Fruit fly (Drosophila melanogaster): ENCODE measurements around the gene CG46281.

Gene CG46281

dm6 chr3R:13078263-13078662 lies 48.2 kb upstream of the CG46281 start (continued):
- peak; percentile 73 for TF ChIP-seq vvl (GFP tag; IDR thresholded peaks at IDR 0.05)
- peak; percentile 22; the same call in 1 of the 2 replicates for TF ChIP-seq bbx (GFP tag; IDR thresholded peaks at IDR 0.05; ENCODE audit: partially characterized antibody)
- no peak for TF ChIP-seq Deaf1 (tag; optimal IDR thresholded peaks at IDR 0.05)
- no peak for TF ChIP-seq vnd (GFP tag; IDR thresholded peaks at IDR 0.05; ENCODE audit: partially characterized antibody)
- TF ChIP-seq dm (GFP tag; optimal IDR thresholded peaks at IDR 0.05), result no peak
- TF ChIP-seq Xbp1 (GFP tag; optimal IDR thresholded peaks at IDR 0.05), result peak; percentile 64
- TF ChIP-seq Sox102F (GFP tag; optimal IDR thresholded peaks at IDR 0.05), result peak; percentile 30
- peak; percentile 65 for TF ChIP-seq CG16813 (GFP tag; IDR thresholded peaks at IDR 0.05; ENCODE audit: partially characterized antibody)
- peak; percentile 63 for TF ChIP-seq CG9932 (GFP tag; IDR thresholded peaks at IDR 0.05)
- TF ChIP-seq gcm2 (GFP tag; optimal IDR thresholded peaks at IDR 0.05), result no peak
- TF ChIP-seq PHDP (tag; optimal IDR thresholded peaks at IDR 0.05), result peak; percentile 40
- no peak for TF ChIP-seq stwl (tag; optimal IDR thresholded peaks at IDR 0.05)
- TF ChIP-seq Myb (GFP tag; optimal IDR thresholded peaks at IDR 0.05), result peak; percentile 90
- TF ChIP-seq Atf6 (GFP tag; IDR thresholded peaks at IDR 0.05), result no peak
- TF ChIP-seq slbo (GFP tag; IDR thresholded peaks at IDR 0.05), result peak; percentile 46; the same call in 1 of the 2 replicates
- no peak for TF ChIP-seq fd96Cb (tag; optimal IDR thresholded peaks at IDR 0.05)
- TF ChIP-seq pho (GFP tag; optimal IDR thresholded peaks at IDR 0.05), result peak; percentile 18
- TF ChIP-seq ems (GFP tag; optimal IDR thresholded peaks at IDR 0.05), result no peak
- TF ChIP-seq Oaz (GFP tag; IDR thresholded peaks at IDR 0.05), result no peak
- TF ChIP-seq CG10565 (GFP tag; optimal IDR thresholded peaks at IDR 0.05), result no peak
- TF ChIP-seq D19B (GFP tag; optimal IDR thresholded peaks at IDR 0.05), result no peak
- TF ChIP-seq CG12299 (tag; optimal IDR thresholded peaks at IDR 0.05), result no peak
- TF ChIP-seq Dll (GFP tag; IDR thresholded peaks at IDR 0.05; ENCODE audit: partially characterized antibody), result no peak
- TF ChIP-seq Sry-δ (GFP tag; optimal IDR thresholded peaks at IDR 0.05), result no peak
- TF ChIP-seq CG8281 (tag; optimal IDR thresholded peaks at IDR 0.05), result no peak
- TF ChIP-seq corto (GFP tag; optimal IDR thresholded peaks at IDR 0.05), result no peak
- no peak; the same call in 2 of the 3 replicates for TF ChIP-seq HLH4C (GFP tag; IDR thresholded peaks at IDR 0.05; ENCODE audit: partially characterized antibody)
- TF ChIP-seq CG12071 (GFP tag; optimal IDR thresholded peaks at IDR 0.05), result no peak
- no peak for TF ChIP-seq CG4707 (GFP tag; optimal IDR thresholded peaks at IDR 0.05)
- no peak for TF ChIP-seq lbe (GFP tag; optimal IDR thresholded peaks at IDR 0.05)
- no peak for TF ChIP-seq Ssrp (tag; optimal IDR thresholded peaks at IDR 0.05)
- no peak for TF ChIP-seq vfl (GFP tag; optimal IDR thresholded peaks at IDR 0.05)
- TF ChIP-seq CG10274 (GFP tag; optimal IDR thresholded peaks at IDR 0.05), result no peak
- no peak for TF ChIP-seq CG5180 (GFP tag; optimal IDR thresholded peaks at IDR 0.05)
- no peak for TF ChIP-seq Mad (GFP tag; optimal IDR thresholded peaks at IDR 0.05)
- TF ChIP-seq unc-4 (GFP tag; IDR thresholded peaks at IDR 0.05; ENCODE audit: partially characterized antibody), result no peak
- TF ChIP-seq yki (optimal IDR thresholded peaks at IDR 0.05), result peak; percentile 50
- peak; percentile 9 for TF ChIP-seq CG8944 (GFP tag; optimal IDR thresholded peaks at IDR 0.05)
- peak; percentile 90 for TF ChIP-seq Lhr (GFP tag; optimal IDR thresholded peaks at IDR 0.05)
- TF ChIP-seq CG14710 (tag; optimal IDR thresholded peaks at IDR 0.05), result peak; percentile 32
- TF ChIP-seq fru (optimal IDR thresholded peaks at IDR 0.05), result no peak
- no peak for TF ChIP-seq scrt (GFP tag; optimal IDR thresholded peaks at IDR 0.05)
- TF ChIP-seq CG10321 (GFP tag; IDR thresholded peaks at IDR 0.05), result no peak
- peak; percentile 31 for TF ChIP-seq mam (GFP tag; optimal IDR thresholded peaks at IDR 0.05)
- no peak for TF ChIP-seq crp (GFP tag; optimal IDR thresholded peaks at IDR 0.05)
- no peak for TF ChIP-seq jumu (GFP tag; optimal IDR thresholded peaks at IDR 0.05)
- TF ChIP-seq Camta (GFP tag; optimal IDR thresholded peaks at IDR 0.05), result peak; percentile 13
- TF ChIP-seq CG33557 (GFP tag; optimal IDR thresholded peaks at IDR 0.05), result peak; percentile 3
- no peak for TF ChIP-seq CG31388 (GFP tag; optimal IDR thresholded peaks at IDR 0.05)
- peak; percentile 32 for TF ChIP-seq dmrt11E (tag; optimal IDR thresholded peaks at IDR 0.05)
- TF ChIP-seq CG34224 (GFP tag; IDR thresholded peaks at IDR 0.05; ENCODE audit: partially characterized antibody), result no peak

Data from whole organism, embryonic.